Worm (Caenorhabditis elegans) whole organism, midembryonic: ENCODE data around the gene K03D3.2.

Experiments
- T22C8.4 ChIP-seq: fragments of 200-800 bp; sonication (Bioruptor generic); IDR thresholded peaks from 2 replicates; pipeline ENCODE4 v1.3.6; 2022; ENCODE audit warnings: missing genetic modification characterization, missing compliant biosample characterization
- cog-1 ChIP-seq: sonication (generic microtip); optimal IDR thresholded peaks from 2 replicates; lab custom pipeline; 2016; ENCODE audit warnings: missing genetic modification characterization, missing compliant biosample characterization
- flt-1 ChIP-seq: fragments of 200-800 bp; sonication (Bioruptor generic); IDR thresholded peaks from 2 replicates; pipeline ENCODE4 v1.3.6; 2022; ENCODE audit warnings: missing genetic modification characterization, missing compliant biosample characterization
- klf-2 ChIP-seq: fragments of 200-800 bp; sonication (Bioruptor generic); conservative IDR thresholded peaks from 2 replicates; pipeline ENCODE4 v1.3.6; 2022; ENCODE audit warnings: missing genetic modification reagents, missing genetic modification characterization, missing compliant biosample characterization
- med-1 ChIP-seq: sonication (generic microtip); optimal IDR thresholded peaks from 2 replicates; lab custom pipeline; 2017; ENCODE audit warnings: missing genetic modification characterization, mild to moderate bottlenecking, missing compliant biosample characterization, antibody characterized with exemption, missing genetic modification reagents; ENCODE audit not compliant: insufficient read depth
- ref-1 ChIP-seq: fragments of 200-800 bp; sonication (Bioruptor generic); conservative IDR thresholded peaks from 2 replicates; pipeline ENCODE4 v1.3.6; 2022; ENCODE audit warnings: missing genetic modification reagents, missing genetic modification characterization, missing compliant biosample characterization
- tab-1 ChIP-seq: fragments of 200-800 bp; sonication (Bioruptor generic); IDR thresholded peaks from 2 replicates; pipeline ENCODE4 v1.3.6; 2022; ENCODE audit warnings: missing genetic modification characterization, missing compliant biosample characterization
- ztf-23 ChIP-seq: fragments of 200-800 bp; sonication (Bioruptor generic); IDR thresholded peaks from 2 replicates; pipeline ENCODE4 v1.3.6; 2022; ENCODE audit warnings: missing genetic modification reagents, missing genetic modification characterization, missing compliant biosample characterization
- ztf-29 ChIP-seq: fragments of 200-800 bp; sonication (Bioruptor generic); IDR thresholded peaks from 2 replicates; pipeline ENCODE4 v1.3.6; 2022; ENCODE audit warnings: missing genetic modification reagents, missing genetic modification characterization, missing compliant biosample characterization

K03D3.2 gene

ce11 chrIV:16328519-16328918 is at the start of gene K03D3.2:
Gene K03D3.2, minus strand, starts transcription at chrIV:16328619.
- TF ChIP-seq ztf-23: no peak
- no peak for TF ChIP-seq med-1 (GFP tag; lab: Kevin White, UChicago)
- no peak for TF ChIP-seq cog-1 (tag; lab: Kevin White, UChicago)
- TF ChIP-seq klf-2: no peak
- TF ChIP-seq ref-1 (GFP tag; lab: Robert Waterston, UW): no peak
- no peak for TF ChIP-seq T22C8.4 (GFP tag; lab: Robert Waterston, UW)
- no peak for TF ChIP-seq ztf-29 (GFP tag; lab: Robert Waterston, UW)
- TF ChIP-seq tab-1 (GFP tag; lab: Robert Waterston, UW): no peak
- no peak for TF ChIP-seq flt-1 (GFP tag; lab: Robert Waterston, UW)

- no peak for TF ChIP-seq klf-2
- TF ChIP-seq flt-1 (GFP tag; lab: Robert Waterston, UW): no peak
- no peak for TF ChIP-seq T22C8.4 (GFP tag; lab: Robert Waterston, UW)
Observed at ce11 chrIV:16377942-16378341, 49.5 kb upstream of the K03D3.2 start.

ce11 chrIV:16370592-16370991 is 42.2 kb upstream of the K03D3.2 start:
- TF ChIP-seq cog-1 (tag; lab: Kevin White, UChicago): no peak
- no peak for TF ChIP-seq klf-2
- no peak for TF ChIP-seq med-1 (GFP tag; lab: Kevin White, UChicago)
- no peak for TF ChIP-seq tab-1 (GFP tag; lab: Robert Waterston, UW)

- TF ChIP-seq med-1 (GFP tag; lab: Kevin White, UChicago): no peak
- no peak for TF ChIP-seq klf-2
- TF ChIP-seq flt-1 (GFP tag; lab: Robert Waterston, UW): no peak
- no peak for TF ChIP-seq ztf-29 (GFP tag; lab: Robert Waterston, UW)
- no peak for TF ChIP-seq ref-1 (GFP tag; lab: Robert Waterston, UW)
- TF ChIP-seq cog-1 (tag; lab: Kevin White, UChicago): no peak
- TF ChIP-seq ztf-23: no peak
- TF ChIP-seq tab-1 (GFP tag; lab: Robert Waterston, UW): no peak
Observed at ce11 chrIV:16364581-16364980, 36.2 kb upstream of the K03D3.2 start.

- no peak for TF ChIP-seq klf-2
- no peak for TF ChIP-seq tab-1 (GFP tag; lab: Robert Waterston, UW)
- no peak for TF ChIP-seq flt-1 (GFP tag; lab: Robert Waterston, UW)
- no peak for TF ChIP-seq med-1 (GFP tag; lab: Kevin White, UChicago)
- no peak for TF ChIP-seq ztf-29 (GFP tag; lab: Robert Waterston, UW)
- TF ChIP-seq ztf-23: no peak
- no peak for TF ChIP-seq T22C8.4 (GFP tag; lab: Robert Waterston, UW)
- TF ChIP-seq cog-1 (tag; lab: Kevin White, UChicago): no peak
- TF ChIP-seq ref-1 (GFP tag; lab: Robert Waterston, UW): no peak
Observed at ce11 chrIV:16350690-16351089, 22.3 kb upstream of the K03D3.2 start, which contains the start of gene C35D6.4. Gene C35D6.4, plus strand, starts transcription at chrIV:16350990.

ce11 chrIV:16346514-16346913 is 18.1 kb upstream of the K03D3.2 start, which contains the start of gene C35D6.3:
Gene C35D6.3, plus strand, starts transcription at chrIV:16346814.
- no peak for TF ChIP-seq klf-2
- no peak for TF ChIP-seq ztf-29 (GFP tag; lab: Robert Waterston, UW)
- no peak for TF ChIP-seq flt-1 (GFP tag; lab: Robert Waterston, UW)
- TF ChIP-seq med-1 (GFP tag; lab: Kevin White, UChicago): no peak
- TF ChIP-seq ztf-23: no peak

- TF ChIP-seq med-1 (GFP tag; lab: Kevin White, UChicago): no peak
- TF ChIP-seq flt-1 (GFP tag; lab: Robert Waterston, UW): no peak
- no peak for TF ChIP-seq tab-1 (GFP tag; lab: Robert Waterston, UW)
- TF ChIP-seq klf-2: no peak
- no peak for TF ChIP-seq ztf-23
- no peak for TF ChIP-seq ztf-29 (GFP tag; lab: Robert Waterston, UW)
- TF ChIP-seq cog-1 (tag; lab: Kevin White, UChicago): no peak
- no peak for TF ChIP-seq T22C8.4 (GFP tag; lab: Robert Waterston, UW)
- no peak for TF ChIP-seq ref-1 (GFP tag; lab: Robert Waterston, UW)
Observed at ce11 chrIV:16336721-16337120, 8.3 kb upstream of the K03D3.2 start, which contains the start of gene C35D6.13. Gene C35D6.13, plus strand, starts transcription at chrIV:16337021.

- TF ChIP-seq ztf-29 (GFP tag; lab: Robert Waterston, UW): no peak
- TF ChIP-seq ref-1 (GFP tag; lab: Robert Waterston, UW): no peak
- no peak for TF ChIP-seq flt-1 (GFP tag; lab: Robert Waterston, UW)
- TF ChIP-seq ztf-23: no peak
- no peak for TF ChIP-seq cog-1 (tag; lab: Kevin White, UChicago)
- TF ChIP-seq med-1 (GFP tag; lab: Kevin White, UChicago): no peak
- no peak for TF ChIP-seq klf-2
- TF ChIP-seq T22C8.4 (GFP tag; lab: Robert Waterston, UW): no peak
- TF ChIP-seq tab-1 (GFP tag; lab: Robert Waterston, UW): no peak
Observed at ce11 chrIV:16335037-16335436, 6.6 kb upstream of the K03D3.2 start, which contains the start of gene srz-38. Gene srz-38, plus strand, starts transcription at chrIV:16335337.

ce11 chrIV:16333121-16333520 is 4.7 kb upstream of the K03D3.2 start:
- no peak for TF ChIP-seq ztf-23
- no peak for TF ChIP-seq cog-1 (tag; lab: Kevin White, UChicago)
- no peak for TF ChIP-seq tab-1 (GFP tag; lab: Robert Waterston, UW)
- no peak for TF ChIP-seq T22C8.4 (GFP tag; lab: Robert Waterston, UW)
- no peak for TF ChIP-seq ref-1 (GFP tag; lab: Robert Waterston, UW)
- TF ChIP-seq klf-2: no peak

- TF ChIP-seq klf-2 (no peak), med-1 (GFP tag; lab: Kevin White, UChicago) (no peak), tab-1 (GFP tag; lab: Robert Waterston, UW) (no peak), T22C8.4 (GFP tag; lab: Robert Waterston, UW) (no peak), ref-1 (GFP tag; lab: Robert Waterston, UW) (no peak), cog-1 (tag; lab: Kevin White, UChicago) (no peak)
Observed at ce11 chrIV:16332585-16332984, 4.2 kb upstream of the K03D3.2 start, which contains the start of gene srz-71. Gene srz-71, plus strand, starts transcription at chrIV:16332885.
